Fruit fly (Drosophila melanogaster): ENCODE results near the gene Phf5a.

Phf5a gene

DNA sequence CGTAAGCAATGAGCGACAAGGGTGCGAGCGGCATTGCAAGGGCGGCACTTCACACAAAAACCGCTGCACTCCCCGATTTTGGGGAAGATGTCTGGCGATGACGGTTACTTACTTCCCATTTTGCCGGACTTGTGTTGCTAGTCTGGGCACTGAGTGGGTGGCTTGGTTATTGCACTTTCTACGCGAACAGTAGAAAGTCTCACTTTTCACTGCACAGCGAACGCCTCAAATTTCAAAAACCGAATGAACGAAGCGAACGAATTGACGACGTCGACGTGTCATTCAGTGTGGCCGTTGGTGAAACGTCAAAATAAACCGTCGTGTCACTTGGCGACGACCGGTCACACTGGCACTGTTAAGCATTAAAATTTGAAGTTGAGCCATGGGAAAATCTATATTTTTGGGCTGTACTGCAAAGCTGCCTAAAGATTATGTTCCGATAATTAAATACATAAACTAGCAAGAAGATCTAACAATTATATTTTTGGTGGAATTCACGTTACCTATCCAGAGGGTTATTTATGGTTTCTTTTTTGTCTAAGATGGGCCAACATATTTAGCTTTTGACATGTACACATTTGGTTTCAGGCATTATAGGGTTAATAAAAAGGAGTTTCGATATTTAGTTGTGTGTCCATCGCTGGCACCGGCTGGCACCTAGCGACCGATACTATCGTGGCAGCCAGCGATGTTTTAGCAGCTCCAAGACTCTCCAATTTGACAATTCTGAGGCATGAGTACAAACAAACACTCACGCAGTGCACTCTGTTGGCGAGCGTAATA is 10.2 kb downstream of the Phf5a start, which contains the start of the genes Sec61alpha and Daxx (continued):
- TF ChIP-seq fd3F (GFP tag; optimal IDR thresholded peaks at IDR 0.05) (peak; percentile 81), CG3163 (GFP tag; optimal IDR thresholded peaks at IDR 0.05) (peak; percentile 73), bowl (GFP tag; IDR thresholded peaks at IDR 0.05) (0 out of 2 replicates have a peak, but pooled peaks have one; percentile 53), unc-4 (GFP tag; IDR thresholded peaks at IDR 0.05; ENCODE audit: partially characterized antibody) (peak; percentile 98), GATAe (GFP tag; conservative IDR thresholded peaks at IDR 0.05) (peak; percentile 60; the same call in 1 of the 2 replicates), CG8944 (GFP tag; optimal IDR thresholded peaks at IDR 0.05) (peak; percentile 90), sima (GFP tag; optimal IDR thresholded peaks at IDR 0.05) (peak; percentile 37), Antp (GFP tag; optimal IDR thresholded peaks at IDR 0.05) (peak; percentile 93), h (optimal IDR thresholded peaks at IDR 0.05) (no peak), D (optimal IDR thresholded peaks at IDR 0.05) (no peak), D (GFP tag; optimal IDR thresholded peaks at IDR 0.05) (peak; percentile 71), Doc3 (GFP tag; IDR thresholded peaks at IDR 0.05; ENCODE audit: partially characterized antibody) (peak; percentile 97), salm (tag; optimal IDR thresholded peaks at IDR 0.05) (peak; percentile 55), fru (optimal IDR thresholded peaks at IDR 0.05) (no peak), sd (tag; optimal IDR thresholded peaks at IDR 0.05) (peak; percentile 46), CG10274 (GFP tag; optimal IDR thresholded peaks at IDR 0.05) (peak; percentile 59), Rx (GFP tag; IDR thresholded peaks at IDR 0.05) (peak; percentile 32; the same call in 1 of the 2 replicates), jumu (GFP tag; optimal IDR thresholded peaks at IDR 0.05) (peak; percentile 91), al (GFP tag; IDR thresholded peaks at IDR 0.05) (peak; percentile 88), Hr51 (GFP tag; optimal IDR thresholded peaks at IDR 0.05) (peak; percentile 84), Max (GFP tag; optimal IDR thresholded peaks at IDR 0.05) (peak; percentile 46), otp (GFP tag; IDR thresholded peaks at IDR 0.05) (peak; percentile 71; the same call in 2 of the 3 replicates), CG7556 (GFP tag; optimal IDR thresholded peaks at IDR 0.05) (peak; percentile 62), cad (GFP tag; optimal IDR thresholded peaks at IDR 0.05) (no peak), wor (GFP tag; IDR thresholded peaks at IDR 0.05) (peak; percentile 59)

DNA sequence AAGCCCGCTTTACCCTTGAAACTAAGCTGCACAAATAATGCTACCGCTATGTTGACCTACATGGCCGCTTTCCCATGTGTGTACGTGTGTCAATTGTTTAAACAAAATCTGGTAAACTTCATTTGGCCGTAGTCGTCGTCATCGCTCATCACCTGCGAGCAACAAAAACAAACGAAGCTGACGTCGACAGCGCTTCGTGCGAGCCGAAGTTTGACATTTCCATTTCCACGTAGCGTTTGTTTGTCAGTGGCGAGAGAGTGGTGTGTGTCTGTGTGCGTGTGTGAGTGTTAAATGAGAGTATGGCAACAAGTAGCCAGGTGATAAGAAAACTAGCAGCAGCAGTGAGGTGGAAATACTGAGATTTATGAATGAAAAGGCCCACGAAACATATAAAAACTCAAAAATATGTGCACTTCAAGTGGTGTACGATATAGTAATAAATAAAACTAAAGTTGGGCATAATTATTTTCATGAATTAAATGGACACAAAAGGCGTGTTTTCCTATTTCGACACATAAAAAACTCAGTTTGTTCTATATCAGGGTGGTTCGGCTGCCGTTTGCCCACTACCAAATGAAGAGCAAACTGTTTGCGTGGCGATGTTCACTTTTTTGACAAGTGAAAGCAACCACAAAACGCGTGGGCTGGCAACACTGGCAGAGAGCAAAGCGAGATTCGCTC is 11.3 kb downstream of the Phf5a start:
- TF ChIP-seq Sox100B (GFP tag; optimal IDR thresholded peaks at IDR 0.05) (peak; percentile 36), hkb (optimal IDR thresholded peaks at IDR 0.05) (no peak), hkb (GFP tag; IDR thresholded peaks at IDR 0.05) (peak; percentile 47), Dbx (GFP tag; IDR thresholded peaks at IDR 0.05) (no peak), CG12155 (GFP tag; optimal IDR thresholded peaks at IDR 0.05) (peak; percentile 17), CrebB (tag; optimal IDR thresholded peaks at IDR 0.05) (peak; percentile 82), Side (GFP tag; optimal IDR thresholded peaks at IDR 0.05) (no peak), D19A (tag; optimal IDR thresholded peaks at IDR 0.05) (peak; percentile 42), gro (GFP tag; optimal IDR thresholded peaks at IDR 0.05) (peak; percentile 53), nom (GFP tag; optimal IDR thresholded peaks at IDR 0.05) (peak; percentile 47), Hr78 (GFP tag; optimal IDR thresholded peaks at IDR 0.05) (peak in 1 of 2 experiments; percentile 4), CG2712 (tag; optimal IDR thresholded peaks at IDR 0.05) (peak; percentile 18), Vsx1 (GFP tag; optimal IDR thresholded peaks at IDR 0.05) (peak; percentile 24), CG6813 (GFP tag; optimal IDR thresholded peaks at IDR 0.05) (peak; percentile 69), CG9932 (GFP tag; IDR thresholded peaks at IDR 0.05) (peak; percentile 50; the same call in 1 of the 2 replicates), lilli (GFP tag; optimal IDR thresholded peaks at IDR 0.05) (no peak), CG18262 (tag; optimal IDR thresholded peaks at IDR 0.05) (peak; percentile 11), Rfx (GFP tag; IDR thresholded peaks at IDR 0.05) (peak; percentile 19; the same call in 1 of the 2 replicates), sc (optimal IDR thresholded peaks at IDR 0.05) (no peak), sc (GFP tag; optimal IDR thresholded peaks at IDR 0.05) (no peak), CG18599 (GFP tag; optimal IDR thresholded peaks at IDR 0.05) (peak; percentile 61), pros (GFP tag; optimal IDR thresholded peaks at IDR 0.05) (peak; percentile 30), chm (GFP tag; IDR thresholded peaks at IDR 0.05) (peak; percentile 61; the same call in 1 of the 2 replicates), twi (tag; optimal IDR thresholded peaks at IDR 0.05) (peak; percentile 2)
